Worm (Caenorhabditis elegans) whole organism, L3 larva: ENCODE data around the gene srd-3.

Experiments used
- ZK546.5 ChIP-seq: sonication (generic microtip); optimal IDR thresholded peaks from 2 replicates; lab custom pipeline; 2017; ENCODE audit warnings: missing biosample characterization, missing genetic modification characterization
- aly-2 ChIP-seq: fragments of 150-350 bp; optimal IDR thresholded peaks from 2 replicates; lab custom pipeline; 2014; ENCODE audit warnings: missing biosample characterization, missing genetic modification characterization
- elt-2 ChIP-seq: sonication (generic microtip); optimal IDR thresholded peaks from 2 replicates; lab custom pipeline; 2016; ENCODE audit warnings: missing genetic modification reagents, mild to moderate bottlenecking, missing genetic modification characterization, missing compliant biosample characterization
- jun-1 ChIP-seq: fragments of 150-350 bp; optimal IDR thresholded peaks from 2 replicates; lab custom pipeline; 2014; ENCODE audit warnings: missing biosample characterization, missing genetic modification reagents, missing genetic modification characterization
- nhr-11 ChIP-seq: fragments of 150-350 bp; optimal IDR thresholded peaks from 2 replicates; lab custom pipeline; 2014; ENCODE audit warnings: missing biosample characterization, missing genetic modification characterization
- nhr-237 ChIP-seq: fragments of 150-350 bp; optimal IDR thresholded peaks from 2 replicates; lab custom pipeline; 2014; ENCODE audit warnings: missing biosample characterization, missing genetic modification characterization
- nhr-76 ChIP-seq: fragments of 150-350 bp; sonication (generic microtip); optimal IDR thresholded peaks from 5 replicates; lab custom pipeline; 2014; ENCODE audit warnings: missing biosample characterization, missing genetic modification characterization
- nhr-77 ChIP-seq: fragments of 150-350 bp; optimal IDR thresholded peaks from 2 replicates; lab custom pipeline; 2014; ENCODE audit warnings: missing biosample characterization, missing genetic modification characterization
- skn-1 ChIP-seq: fragments of 150-350 bp; optimal IDR thresholded peaks from 2 replicates; lab custom pipeline; 2014; ENCODE audit warnings: missing biosample characterization, missing genetic modification characterization
- ztf-11 ChIP-seq: fragments of 150-350 bp; optimal IDR thresholded peaks from 2 replicates; lab custom pipeline; 2014; ENCODE audit warnings: missing biosample characterization, missing genetic modification characterization

- TF ChIP-seq ZK546.5 (tag; lab: Kevin White, UChicago) (no peak), jun-1 (tag; lab: Kevin White, UChicago) (no peak), ztf-11 (tag; lab: Kevin White, UChicago) (no peak), nhr-237 (tag; lab: Kevin White, UChicago) (no peak), aly-2 (tag; lab: Kevin White, UChicago) (no peak), elt-2 (tag; lab: Kevin White, UChicago) (no peak), skn-1 (tag; lab: Kevin White, UChicago) (no peak), nhr-76 (tag; lab: Kevin White, UChicago) (no peak), nhr-77 (tag; lab: Kevin White, UChicago) (no peak), nhr-11 (tag; lab: Kevin White, UChicago) (no peak)
Measured at ce11 chrII:121121-121520, 7.7 kb downstream of the srd-3 start, which contains the start of gene K10B4.3.
